Fruit fly (Drosophila melanogaster) whole organism, adult: Measurements from ENCODE around the gene CG15498.

ENCODE experiments used
- CG11617 ChIP-seq: fragments of 200-800 bp; sonication (Bioruptor generic); optimal IDR thresholded peaks from 2 replicates; lab custom pipeline; 2017; ENCODE audit warnings: mild to moderate bottlenecking, missing biosample characterization, missing genetic modification reagents, missing genetic modification characterization
- CG12768 ChIP-seq: fragments of 200-800 bp; sonication (Bioruptor generic); optimal IDR thresholded peaks from 2 replicates; lab custom pipeline; 2017; ENCODE audit warnings: missing biosample characterization, missing genetic modification characterization, mild to moderate bottlenecking, moderate library complexity, missing genetic modification reagents
- CG14711 ChIP-seq: fragments of 200-800 bp; sonication (Bioruptor generic); optimal IDR thresholded peaks from 2 replicates; lab custom pipeline; 2018; ENCODE audit warnings: missing biosample characterization, mild to moderate bottlenecking, missing genetic modification characterization, moderate library complexity
- CG1620 ChIP-seq: fragments of 200-800 bp; sonication (Bioruptor generic); optimal IDR thresholded peaks from 2 replicates; lab custom pipeline; 2016; ENCODE audit warnings: missing biosample characterization, missing genetic modification characterization
- CG33017 ChIP-seq: fragments of 200-800 bp; sonication (Bioruptor generic); optimal IDR thresholded peaks from 2 replicates; lab custom pipeline; 2018; ENCODE audit warnings: missing biosample characterization, mild to moderate bottlenecking, missing genetic modification characterization, moderate library complexity
- CG5204 ChIP-seq: fragments of 200-800 bp; sonication (Bioruptor generic); optimal IDR thresholded peaks from 2 replicates; lab custom pipeline; 2016; ENCODE audit warnings: missing biosample characterization, missing genetic modification characterization
- CG7045 ChIP-seq: fragments of 200-800 bp; sonication (Bioruptor generic); optimal IDR thresholded peaks from 2 replicates; lab custom pipeline; 2017; ENCODE audit warnings: missing biosample characterization, mild to moderate bottlenecking, missing genetic modification characterization
- CG7101 ChIP-seq: fragments of 200-800 bp; sonication (Bioruptor generic); optimal IDR thresholded peaks from 2 replicates; lab custom pipeline; 2018; ENCODE audit warnings: missing biosample characterization, mild to moderate bottlenecking, missing genetic modification characterization, moderate library complexity
- Clk ChIP-seq: fragments of 200-800 bp; sonication (Bioruptor generic); optimal IDR thresholded peaks from 2 replicates; lab custom pipeline; 2017; ENCODE audit warnings: missing biosample characterization, missing genetic modification characterization
- Crg-1 ChIP-seq: fragments of 200-800 bp; sonication (Bioruptor generic); optimal IDR thresholded peaks from 2 replicates; lab custom pipeline; 2016; ENCODE audit warnings: missing biosample characterization, missing genetic modification characterization
- Hr96 ChIP-seq: fragments of 200-800 bp; sonication (Bioruptor generic); optimal IDR thresholded peaks from 2 replicates; lab custom pipeline; 2016; ENCODE audit warnings: missing biosample characterization, missing genetic modification characterization
- Mnt ChIP-seq: fragments of 200-800 bp; sonication (Bioruptor generic); optimal IDR thresholded peaks from 2 replicates; lab custom pipeline; 2016; ENCODE audit warnings: missing biosample characterization, mild to moderate bottlenecking, missing genetic modification characterization
- bab1 ChIP-seq: fragments of 200-800 bp; sonication (Bioruptor generic); optimal IDR thresholded peaks from 3 replicates; lab custom pipeline; 2019; ENCODE audit warnings: missing biosample characterization, mild to moderate bottlenecking, missing genetic modification characterization, moderate library complexity
- cic ChIP-seq: fragments of 200-800 bp; sonication (Bioruptor generic); optimal IDR thresholded peaks from 2 replicates; lab custom pipeline; 2017; ENCODE audit warnings: missing biosample characterization, mild to moderate bottlenecking, missing genetic modification characterization, moderate library complexity
- cnc ChIP-seq, 2 experiments: fragments of >200 bp; optimal IDR thresholded peaks; 2 replicates each; lab custom pipeline; 2017
- kay ChIP-seq: fragments of 200-800 bp; sonication (Bioruptor generic); peaks from one replicate; lab custom pipeline; 2016; ENCODE audit warnings: missing biosample characterization, missing genetic modification characterization, borderline replicate concordance
- ovo ChIP-seq: fragments of 200-800 bp; sonication (Bioruptor generic); optimal IDR thresholded peaks from 2 replicates; lab custom pipeline; 2016; ENCODE audit warnings: missing biosample characterization, missing genetic modification characterization
- pad ChIP-seq: fragments of 200-800 bp; sonication (Bioruptor generic); optimal IDR thresholded peaks from 3 replicates; lab custom pipeline; 2017; ENCODE audit warnings: missing biosample characterization, missing genetic modification characterization, mild to moderate bottlenecking, moderate library complexity, missing genetic modification reagents
- tj ChIP-seq: fragments of 200-800 bp; sonication (Bioruptor generic); optimal IDR thresholded peaks from 3 replicates; lab custom pipeline; 2017; ENCODE audit warnings: missing biosample characterization, mild to moderate bottlenecking, missing genetic modification characterization, moderate library complexity
- toe ChIP-seq: fragments of 200-800 bp; sonication (Bioruptor generic); optimal IDR thresholded peaks from 2 replicates; lab custom pipeline; 2016; ENCODE audit warnings: missing biosample characterization, missing genetic modification characterization

The CG15498 gene

dm6 chr3R:21612902-21613301 lies 44.0 kb upstream of the CG15498 start:
- TF ChIP-seq tj (GFP tag; lab: Kevin White, UChicago), result no peak
- no peak for TF ChIP-seq toe
- TF ChIP-seq CG7045 (GFP tag; lab: Kevin White, UChicago), result no peak
- no peak for TF ChIP-seq CG11617
- no peak for TF ChIP-seq kay (GFP tag; lab: Kevin White, UChicago)
- TF ChIP-seq CG7101, result no peak
- no peak for TF ChIP-seq CG14711
- TF ChIP-seq Hr96, result no peak
- no peak for TF ChIP-seq CG5204
- no peak for TF ChIP-seq cnc (optimal IDR thresholded peaks at IDR 0.05; lab: Kevin White, UChicago)
- TF ChIP-seq cic (GFP tag; lab: Kevin White, UChicago), result no peak
- TF ChIP-seq Crg-1 (GFP tag; lab: Kevin White, UChicago), result no peak
- no peak for TF ChIP-seq pad (GFP tag; lab: Kevin White, UChicago)
- no peak for TF ChIP-seq Clk (GFP tag; lab: Kevin White, UChicago)
- no peak for TF ChIP-seq CG12768 (GFP tag; lab: Kevin White, UChicago)
- no peak for TF ChIP-seq Mnt (GFP tag; lab: Kevin White, UChicago)
- no peak for TF ChIP-seq CG1620

DNA sequence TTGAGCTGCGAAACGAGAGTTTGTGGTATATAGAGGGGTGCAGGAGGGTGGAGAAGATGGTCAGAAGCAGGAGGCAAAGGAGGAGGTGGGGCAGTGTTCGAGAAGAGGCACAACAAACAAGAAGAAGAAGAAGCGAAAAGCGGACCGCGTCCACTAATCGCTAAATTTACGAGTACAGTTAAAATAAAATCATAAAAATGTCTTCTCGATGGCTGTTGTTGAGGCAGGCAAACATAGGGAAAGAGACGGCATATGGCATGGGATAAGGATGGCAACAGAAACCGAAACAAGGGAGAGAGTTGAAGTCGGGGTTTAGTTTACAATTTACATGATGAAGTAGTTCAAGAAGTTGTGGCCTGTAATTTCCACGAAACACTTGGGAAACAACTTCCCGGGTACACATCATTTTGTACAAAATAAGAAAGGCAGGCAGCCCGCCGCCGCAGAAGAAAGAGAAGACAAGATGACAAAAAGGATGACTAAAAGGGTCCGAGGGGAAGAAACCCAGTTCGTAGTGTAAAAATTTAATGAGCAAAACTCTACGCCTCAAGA lies 42.8 kb upstream of the CG15498 start:
- TF ChIP-seq Mnt (GFP tag; lab: Kevin White, UChicago) (no peak), CG1620 (no peak), CG11617 (no peak), bab1 (GFP tag; lab: Kevin White, UChicago) (no peak), toe (no peak), CG14711 (no peak), CG33017 (no peak), CG7045 (GFP tag; lab: Kevin White, UChicago) (no peak), Clk (GFP tag; lab: Kevin White, UChicago) (no peak), Hr96 (no peak), tj (GFP tag; lab: Kevin White, UChicago) (no peak), Crg-1 (GFP tag; lab: Kevin White, UChicago) (no peak), kay (GFP tag; lab: Kevin White, UChicago) (no peak), cnc (optimal IDR thresholded peaks at IDR 0.05; lab: Kevin White, UChicago) (no peak), ovo (GFP tag; lab: Kevin White, UChicago) (no peak), CG7101 (no peak)

DNA sequence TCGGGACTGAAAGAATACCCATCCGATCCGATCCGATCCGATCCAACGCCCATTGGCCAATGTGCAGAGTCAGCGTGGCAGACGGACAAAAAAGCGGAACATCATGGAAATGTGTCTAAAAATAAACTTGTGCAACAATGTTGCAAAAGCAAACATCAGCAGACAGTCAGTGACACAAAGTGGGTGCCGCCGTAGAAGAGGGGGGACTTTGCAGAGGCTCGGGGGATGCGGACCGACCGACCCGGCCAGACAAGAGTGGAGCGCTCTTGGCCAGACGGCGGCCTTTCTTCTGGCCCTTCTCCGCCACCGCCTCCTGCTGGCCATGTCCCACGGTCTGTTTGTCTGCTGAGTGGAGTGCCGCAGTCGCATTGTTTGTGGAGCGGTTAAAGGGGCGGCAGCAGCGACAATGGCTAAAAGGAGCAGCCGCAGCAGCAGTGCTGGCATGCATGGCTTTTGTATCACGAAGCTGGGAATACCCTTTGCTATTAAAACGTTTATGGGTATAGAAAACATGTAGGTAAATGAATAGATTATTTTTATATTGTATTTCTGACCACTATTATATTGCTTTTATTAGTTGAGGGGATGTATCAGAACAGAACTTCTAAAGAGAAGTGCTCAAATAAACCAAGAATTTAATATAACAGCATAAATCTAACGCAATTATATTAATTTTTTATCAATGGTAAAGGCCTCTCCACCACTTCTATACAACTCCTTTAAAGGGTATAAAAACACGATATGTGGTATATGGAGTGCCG lies 39.5 kb upstream of the CG15498 start:
- no peak for TF ChIP-seq CG5204
- peak; percentile 4 for TF ChIP-seq tj (GFP tag; lab: Kevin White, UChicago)

DNA sequence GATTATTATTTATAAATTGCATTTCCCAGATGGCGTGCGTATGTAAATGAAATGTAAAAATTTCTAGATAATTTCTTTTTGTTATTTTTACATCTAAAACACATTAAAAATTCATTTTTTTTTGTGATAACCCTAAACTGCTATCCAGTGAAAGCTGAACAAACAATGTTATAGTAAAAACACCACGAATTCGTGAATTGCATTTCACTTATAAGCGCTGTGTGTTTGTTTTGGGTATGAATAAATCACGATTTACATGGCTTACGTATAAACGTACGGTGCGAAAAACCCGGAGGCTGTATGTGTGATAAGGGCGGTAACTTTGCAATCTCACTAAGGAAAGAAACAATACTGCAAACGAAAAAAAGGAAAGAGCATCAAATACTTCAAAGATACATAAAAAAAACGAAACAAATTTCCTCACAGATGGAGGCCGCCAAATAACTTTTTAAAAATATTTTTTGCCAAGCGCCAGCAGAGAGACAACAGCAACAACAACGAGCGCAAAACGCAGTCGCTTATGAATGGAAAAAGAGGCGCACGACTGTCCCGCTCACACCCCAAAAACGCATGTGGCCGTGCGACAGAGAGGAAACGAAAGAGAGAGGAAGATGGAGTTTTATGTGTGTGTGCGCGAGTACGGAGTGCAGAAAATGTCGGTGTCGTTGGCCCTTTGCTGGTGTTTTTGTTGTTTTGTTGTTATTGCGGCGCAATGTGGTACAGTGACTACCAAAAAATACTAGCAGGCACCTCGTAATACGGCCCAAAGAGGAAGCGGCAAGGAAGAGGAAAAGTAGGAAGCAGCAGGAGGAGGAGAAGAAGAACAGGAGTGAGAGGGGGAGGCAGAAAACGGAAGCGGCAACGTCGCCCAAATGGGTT lies 37.5 kb upstream of the CG15498 start:
- peak; percentile 56 for TF ChIP-seq pad (GFP tag; lab: Kevin White, UChicago)
- TF ChIP-seq CG11617, result no peak
- no peak for TF ChIP-seq Hr96
- peak; percentile 54 for TF ChIP-seq tj (GFP tag; lab: Kevin White, UChicago)
- TF ChIP-seq cic (GFP tag; lab: Kevin White, UChicago), result peak; percentile 72
- TF ChIP-seq Mnt (GFP tag; lab: Kevin White, UChicago), result peak; percentile 43

DNA sequence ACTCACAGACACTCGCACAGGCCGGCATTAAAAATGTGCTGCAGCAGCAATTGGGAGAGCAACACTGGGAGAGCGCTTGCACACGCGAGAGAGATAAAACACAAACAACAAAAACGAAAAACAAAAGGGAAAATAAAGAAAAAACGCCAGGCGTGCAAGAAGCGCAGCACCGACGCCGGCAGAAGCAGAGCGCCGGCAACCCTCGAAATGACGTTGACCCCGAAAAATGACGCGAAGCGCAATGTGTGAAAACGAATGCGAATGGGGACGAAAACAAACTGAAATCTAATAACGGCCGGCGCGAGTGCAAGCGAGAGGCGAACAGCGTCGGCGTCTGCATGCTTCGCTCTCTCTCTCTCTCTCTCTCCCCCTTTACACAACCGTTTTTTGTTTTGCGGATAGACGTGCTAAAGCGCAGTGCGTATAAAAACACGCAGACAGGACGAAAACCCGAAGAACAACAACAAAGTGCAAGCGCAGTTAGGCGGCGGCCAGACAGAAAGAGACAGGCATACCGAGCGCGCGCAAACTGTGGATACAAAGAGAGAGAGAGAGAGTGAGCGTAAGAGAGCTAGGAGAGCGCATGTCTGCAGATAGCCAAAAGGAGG lies 36.4 kb upstream of the CG15498 start:
- TF ChIP-seq tj (GFP tag; lab: Kevin White, UChicago), result peak; percentile 96
- TF ChIP-seq CG7045 (GFP tag; lab: Kevin White, UChicago), result peak; percentile 56
- TF ChIP-seq pad (GFP tag; lab: Kevin White, UChicago), result peak; percentile 98
- TF ChIP-seq Hr96, result no peak
- TF ChIP-seq Mnt (GFP tag; lab: Kevin White, UChicago), result peak; percentile 82
- peak; percentile 52 for TF ChIP-seq CG33017
- no peak for TF ChIP-seq Clk (GFP tag; lab: Kevin White, UChicago)
- TF ChIP-seq ovo (GFP tag; lab: Kevin White, UChicago), result peak; percentile 39
- peak; percentile 95 for TF ChIP-seq cic (GFP tag; lab: Kevin White, UChicago)
- TF ChIP-seq bab1 (GFP tag; lab: Kevin White, UChicago), result no peak
- TF ChIP-seq cnc (optimal IDR thresholded peaks at IDR 0.05; lab: Kevin White, UChicago), result no peak
- no peak for TF ChIP-seq kay (GFP tag; lab: Kevin White, UChicago)
- TF ChIP-seq CG12768 (GFP tag; lab: Kevin White, UChicago), result peak; percentile 50
- TF ChIP-seq CG11617, result peak; percentile 38
- TF ChIP-seq CG14711, result no peak
- TF ChIP-seq Crg-1 (GFP tag; lab: Kevin White, UChicago), result no peak
- no peak for TF ChIP-seq CG7101

DNA sequence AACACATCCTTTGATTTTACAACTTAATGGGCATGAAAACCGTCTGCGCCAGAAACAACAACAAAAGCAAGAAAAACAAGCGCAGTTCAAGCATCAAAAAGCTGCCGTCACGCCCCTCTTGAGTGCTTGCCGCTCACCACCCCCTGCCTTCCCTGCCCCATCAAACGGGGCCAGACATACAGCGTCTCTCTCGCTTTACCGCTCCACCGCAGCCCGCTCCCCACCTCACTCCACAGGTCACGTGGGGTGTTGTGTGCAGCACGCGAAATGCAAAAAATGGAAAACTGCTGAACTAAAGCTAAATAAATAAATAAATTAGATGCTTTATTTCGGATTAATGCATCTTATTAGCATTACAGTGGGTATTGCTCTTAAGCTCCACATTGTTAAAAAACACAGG lies 35.6 kb upstream of the CG15498 start:
- no peak for TF ChIP-seq kay (GFP tag; lab: Kevin White, UChicago)
- TF ChIP-seq CG7101, result no peak
- TF ChIP-seq CG12768 (GFP tag; lab: Kevin White, UChicago), result no peak
- no peak for TF ChIP-seq toe
- no peak for TF ChIP-seq Hr96
- TF ChIP-seq CG7045 (GFP tag; lab: Kevin White, UChicago), result no peak
- no peak for TF ChIP-seq ovo (GFP tag; lab: Kevin White, UChicago)
- no peak for TF ChIP-seq Crg-1 (GFP tag; lab: Kevin White, UChicago)
- no peak for TF ChIP-seq Clk (GFP tag; lab: Kevin White, UChicago)
- no peak for TF ChIP-seq bab1 (GFP tag; lab: Kevin White, UChicago)
- no peak for TF ChIP-seq pad (GFP tag; lab: Kevin White, UChicago)
- no peak for TF ChIP-seq cnc (optimal IDR thresholded peaks at IDR 0.05; lab: Kevin White, UChicago)
- TF ChIP-seq CG1620, result no peak
- TF ChIP-seq CG14711, result no peak
- TF ChIP-seq CG5204, result no peak
- TF ChIP-seq cic (GFP tag; lab: Kevin White, UChicago), result no peak
- TF ChIP-seq tj (GFP tag; lab: Kevin White, UChicago), result no peak
- TF ChIP-seq CG33017, result no peak
- TF ChIP-seq Mnt (GFP tag; lab: Kevin White, UChicago), result no peak
